Worm (Caenorhabditis elegans) whole organism, late embryonic: Measurements from ENCODE around the gene D2023.3.

Source experiments
- C08G9.2 ChIP-seq: sonication (generic microtip); optimal IDR thresholded peaks from 2 replicates; lab custom pipeline; 2016; ENCODE audit warnings: mild to moderate bottlenecking, missing genetic modification characterization, moderate library complexity, missing compliant biosample characterization
- F13H6.1 ChIP-seq: sonication (generic microtip); optimal IDR thresholded peaks from 2 replicates; lab custom pipeline; 2016; ENCODE audit warnings: missing genetic modification characterization, missing compliant biosample characterization
- K02D7.2 ChIP-seq: sonication (generic microtip); optimal IDR thresholded peaks from 2 replicates; lab custom pipeline; 2017; ENCODE audit warnings: mild to moderate bottlenecking, missing genetic modification characterization, missing compliant biosample characterization
- Y22D7AL.16 ChIP-seq: sonication (generic microtip); optimal IDR thresholded peaks from 2 replicates; lab custom pipeline; 2016; ENCODE audit warnings: missing genetic modification characterization, missing compliant biosample characterization
- ceh-14 ChIP-seq: sonication (generic microtip); optimal IDR thresholded peaks from 2 replicates; lab custom pipeline; 2016; ENCODE audit warnings: missing genotype, missing genetic modification characterization, missing compliant biosample characterization
- ceh-18 ChIP-seq: sonication (generic microtip); optimal IDR thresholded peaks from 2 replicates; lab custom pipeline; 2016; ENCODE audit warnings: missing genetic modification characterization, missing compliant biosample characterization
- ceh-19 ChIP-seq: fragments of 200-800 bp; sonication (Bioruptor generic); optimal IDR thresholded peaks from 2 replicates; lab custom pipeline; 2018; ENCODE audit warnings: mild to moderate bottlenecking, missing genetic modification characterization, missing compliant biosample characterization
- ceh-22 ChIP-seq: sonication (generic microtip); optimal IDR thresholded peaks from 2 replicates; lab custom pipeline; 2017; ENCODE audit warnings: missing biosample characterization, missing genetic modification characterization
- ceh-30 ChIP-seq: fragments of 150-350 bp; optimal IDR thresholded peaks from 2 replicates; lab custom pipeline; 2014; ENCODE audit warnings: missing biosample characterization, missing genetic modification characterization
- ceh-31 ChIP-seq: sonication (generic microtip); optimal IDR thresholded peaks from 2 replicates; lab custom pipeline; 2016; ENCODE audit warnings: missing genetic modification characterization, missing compliant biosample characterization
- ceh-34 ChIP-seq: sonication (generic microtip); optimal IDR thresholded peaks from 2 replicates; lab custom pipeline; 2016; ENCODE audit warnings: mild to moderate bottlenecking, missing genetic modification characterization, missing compliant biosample characterization
- ceh-45 ChIP-seq: fragments of 200-800 bp; sonication (Bioruptor generic); IDR thresholded peaks from 2 replicates; pipeline ENCODE4 v1.3.6; 2022; ENCODE audit warnings: missing genetic modification reagents, missing genetic modification characterization, missing compliant biosample characterization
- ceh-48 ChIP-seq: sonication (generic microtip); optimal IDR thresholded peaks from 2 replicates; lab custom pipeline; 2016; ENCODE audit warnings: missing genetic modification characterization, inconsistent platforms, missing compliant biosample characterization
- ceh-6 ChIP-seq: fragments of 200-800 bp; sonication (Bioruptor generic); optimal IDR thresholded peaks from 2 replicates; lab custom pipeline; 2018; ENCODE audit warnings: mild to moderate bottlenecking, missing genetic modification characterization, missing compliant biosample characterization
- che-1 ChIP-seq: sonication (generic microtip); optimal IDR thresholded peaks from 2 replicates; lab custom pipeline; 2016; ENCODE audit warnings: mild to moderate bottlenecking, missing genetic modification characterization, missing compliant biosample characterization
- dve-1 ChIP-seq: sonication (generic microtip); optimal IDR thresholded peaks from 2 replicates; lab custom pipeline; 2017; ENCODE audit warnings: antibody characterized with exemption, mild to moderate bottlenecking, missing genetic modification characterization, missing compliant biosample characterization
- fax-1 ChIP-seq: sonication (generic microtip); optimal IDR thresholded peaks from 2 replicates; lab custom pipeline; 2016; ENCODE audit warnings: missing genotype, missing genetic modification characterization, missing compliant biosample characterization
- fkh-10 ChIP-seq: fragments of 150-350 bp; optimal IDR thresholded peaks from 2 replicates; lab custom pipeline; 2014; ENCODE audit warnings: missing biosample characterization, missing genetic modification reagents, missing genetic modification characterization
- fkh-6 ChIP-seq: sonication (generic microtip); optimal IDR thresholded peaks from 2 replicates; lab custom pipeline; 2016; ENCODE audit warnings: missing genetic modification characterization, missing compliant biosample characterization
- gmeb-2 ChIP-seq: sonication (generic microtip); optimal IDR thresholded peaks from 2 replicates; lab custom pipeline; 2016; ENCODE audit warnings: missing genetic modification characterization, inconsistent platforms, missing compliant biosample characterization
- madf-2 ChIP-seq: sonication (generic microtip); optimal IDR thresholded peaks from 2 replicates; lab custom pipeline; 2017; ENCODE audit warnings: missing genetic modification characterization, missing compliant biosample characterization
- mec-3 ChIP-seq: sonication (generic microtip); optimal IDR thresholded peaks from 2 replicates; lab custom pipeline; 2016; ENCODE audit warnings: borderline replicate concordance, missing genetic modification characterization, missing compliant biosample characterization
- nfya-1 ChIP-seq: sonication (generic microtip); optimal IDR thresholded peaks from 2 replicates; lab custom pipeline; 2017; ENCODE audit warnings: missing genetic modification characterization, mild to moderate bottlenecking, missing compliant biosample characterization, antibody characterized with exemption, moderate library complexity
- nhr-232 ChIP-seq: sonication (generic microtip); optimal IDR thresholded peaks from 2 replicates; lab custom pipeline; 2016; ENCODE audit warnings: missing genetic modification characterization, missing compliant biosample characterization
- pag-3 ChIP-seq: sonication (generic microtip); optimal IDR thresholded peaks from 2 replicates; lab custom pipeline; 2016; ENCODE audit warnings: missing compliant biosample characterization, missing genetic modification characterization, borderline replicate concordance
- pat-9 ChIP-seq: fragments of 200-800 bp; sonication (Bioruptor generic); optimal IDR thresholded peaks from 2 replicates; lab custom pipeline; 2018; ENCODE audit warnings: mild to moderate bottlenecking, missing genetic modification characterization, moderate library complexity, missing compliant biosample characterization
- pax-1 ChIP-seq: fragments of 150-350 bp; optimal IDR thresholded peaks from 2 replicates; lab custom pipeline; 2014; ENCODE audit warnings: missing biosample characterization, missing genetic modification characterization
- pha-4 ChIP-seq: fragments of 150-350 bp; optimal IDR thresholded peaks from 2 replicates; lab custom pipeline; 2018; ENCODE audit warnings: missing biosample characterization, missing genetic modification reagents, missing genetic modification characterization
- ref-2 ChIP-seq: sonication (generic microtip); optimal IDR thresholded peaks from 2 replicates; lab custom pipeline; 2016; ENCODE audit warnings: missing genetic modification characterization, missing compliant biosample characterization
- rnt-1 ChIP-seq: sonication (generic microtip); optimal IDR thresholded peaks from 2 replicates; lab custom pipeline; 2016; ENCODE audit warnings: missing genetic modification characterization, missing compliant biosample characterization
- sdc-2 ChIP-seq: sonication (generic microtip); optimal IDR thresholded peaks from 2 replicates; lab custom pipeline; 2016; ENCODE audit warnings: missing genotype, missing genetic modification characterization, missing compliant biosample characterization
- sox-2 ChIP-seq: fragments of 200-800 bp; sonication (Bioruptor generic); IDR thresholded peaks from 2 replicates; pipeline ENCODE4 v1.3.6; 2022; ENCODE audit warnings: missing genetic modification reagents, missing genetic modification characterization, missing compliant biosample characterization
- sox-4 ChIP-seq: sonication (generic microtip); optimal IDR thresholded peaks from 2 replicates; lab custom pipeline; 2017; ENCODE audit warnings: mild to moderate bottlenecking, missing genetic modification characterization, inconsistent platforms, missing compliant biosample characterization
- tbx-2 ChIP-seq: sonication (generic microtip); optimal IDR thresholded peaks from 2 replicates; lab custom pipeline; 2016; ENCODE audit warnings: missing genetic modification characterization, missing compliant biosample characterization
- unc-42 ChIP-seq: sonication (generic microtip); optimal IDR thresholded peaks from 2 replicates; lab custom pipeline; 2016; ENCODE audit warnings: missing genotype, missing genetic modification characterization, missing compliant biosample characterization
- unc-55 ChIP-seq: sonication (generic microtip); optimal IDR thresholded peaks from 2 replicates; lab custom pipeline; 2017; ENCODE audit warnings: missing biosample characterization, missing genetic modification reagents, missing genetic modification characterization
- unc-86 ChIP-seq: sonication (generic microtip); optimal IDR thresholded peaks from 2 replicates; lab custom pipeline; 2016; ENCODE audit warnings: missing genetic modification characterization, missing compliant biosample characterization
- zip-5 ChIP-seq: sonication (generic microtip); optimal IDR thresholded peaks from 2 replicates; lab custom pipeline; 2016; ENCODE audit warnings: missing genetic modification characterization, missing compliant biosample characterization
- ztf-16 ChIP-seq: sonication (generic microtip); optimal IDR thresholded peaks from 2 replicates; lab custom pipeline; 2017; ENCODE audit warnings: missing genetic modification characterization, missing compliant biosample characterization

The D2023.3 gene

ce11 chrV:11769646-11770045, 42.2 kb downstream of the D2023.3 start:
- TF ChIP-seq ceh-19 (GFP tag; lab: Kevin White, UChicago) (no peak), sox-2 (no peak), pax-1 (no peak), dve-1 (tag; lab: Kevin White, UChicago) (no peak), ref-2 (no peak), ztf-16 (tag; lab: Kevin White, UChicago) (no peak)
- TF ChIP-seq, all 69 proteins: peak for 0

DNA sequence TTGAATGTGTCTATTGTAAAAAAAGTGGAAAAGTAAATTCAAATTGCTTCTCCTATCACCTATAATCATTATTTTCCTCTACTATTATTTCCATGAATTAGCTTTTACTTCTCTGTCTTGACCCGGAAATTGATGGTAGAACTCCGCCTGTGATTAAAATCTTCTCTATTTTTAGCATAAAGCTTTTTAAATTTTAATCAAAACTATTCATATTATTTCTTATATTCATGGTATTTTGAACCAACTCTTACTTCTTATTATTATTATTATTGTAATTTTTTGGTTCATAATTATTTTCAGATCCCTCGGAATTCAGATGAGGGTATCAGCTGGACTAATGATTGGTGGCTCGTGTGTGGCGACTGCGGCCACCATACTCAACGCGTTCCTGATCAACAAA, 44.8 kb downstream of the D2023.3 start, which contains the start of gene sel-11:
sel-11 (plus strand) TSS at position 301 of the 400 bp plus-strand sequence.
- no peak for TF ChIP-seq tbx-2
- no peak for TF ChIP-seq zip-5 (tag; lab: Kevin White, UChicago)
- TF ChIP-seq Y22D7AL.16 (tag; lab: Kevin White, UChicago): no peak
- no peak for TF ChIP-seq pat-9 (tag; lab: Kevin White, UChicago)
- no peak for TF ChIP-seq K02D7.2 (tag; lab: Kevin White, UChicago)
- no peak for TF ChIP-seq ceh-14
- no peak for TF ChIP-seq nhr-232 (tag; lab: Kevin White, UChicago)
- TF ChIP-seq pha-4: no peak
- no peak for TF ChIP-seq C08G9.2 (tag; lab: Kevin White, UChicago)
- no peak for TF ChIP-seq unc-42 (tag; lab: Kevin White, UChicago)
- TF ChIP-seq ceh-22 (tag; lab: Kevin White, UChicago): no peak
- no peak for TF ChIP-seq fax-1 (tag; lab: Kevin White, UChicago)
- TF ChIP-seq ceh-6 (GFP tag; lab: Kevin White, UChicago): no peak

ce11 chrV:11764373-11764954, 47.4 kb downstream of the D2023.3 start, which contains the start of the genes F55A11.1 and syx-5:
Gene F55A11.1 (minus strand): TSS chrV:11764385.
Gene syx-5 (plus strand): TSS chrV:11764904.
- TF ChIP-seq Y22D7AL.16 (tag; lab: Kevin White, UChicago) (no peak), unc-55 (no peak), pax-1 (peak; percentile 35), ceh-30 (peak; percentile 74), sdc-2 (tag; lab: Kevin White, UChicago) (no peak), che-1 (tag; lab: Kevin White, UChicago) (no peak), gmeb-2 (no peak), pag-3 (tag; lab: Kevin White, UChicago) (no peak), ceh-22 (tag; lab: Kevin White, UChicago) (no peak), ceh-18 (tag; lab: Kevin White, UChicago) (peak; percentile 22), madf-2 (no peak), ceh-45 (no peak), unc-42 (tag; lab: Kevin White, UChicago) (peak; percentile 70), fax-1 (tag; lab: Kevin White, UChicago) (no peak), rnt-1 (tag; lab: Kevin White, UChicago) (peak; percentile 19), sox-2 (no peak), unc-86 (tag; lab: Kevin White, UChicago) (no peak), fkh-6 (tag; lab: Kevin White, UChicago) (no peak), mec-3 (tag; lab: Kevin White, UChicago) (no peak), fkh-10 (no peak), ceh-34 (peak; percentile 44), F13H6.1 (tag; lab: Kevin White, UChicago) (no peak), ceh-31 (tag; lab: Kevin White, UChicago) (peak; percentile 43), ceh-48 (tag; lab: Kevin White, UChicago) (peak; percentile 41), sox-4 (tag; lab: Kevin White, UChicago) (no peak), nfya-1 (peak; percentile 81), tbx-2 (peak; percentile 35)
- TF ChIP-seq, all 69 proteins: peak for 10
